Worm (Caenorhabditis elegans) whole organism, dauer: ENCODE measurements around the gene tra-2.
"Not testable (repeated sequence)": the region's sequence is repeated elsewhere in the genome, so short reads cannot be mapped to it uniquely, and the experiment has no call there.

Source experiments
- unc-62 ChIP-seq: sonication (generic microtip); optimal IDR thresholded peaks from 2 replicates; lab custom pipeline; 2017; ENCODE audit warnings: missing biosample characterization, missing genetic modification reagents, missing genetic modification characterization

tra-2 gene

ce11 chrII:6965573-6965972, at the start of gene tra-2:
TSS of gene tra-2 (minus strand) at chrII:6965673.
- no peak for TF ChIP-seq unc-62 (GFP tag; lab: Kevin White, UChicago)

DNA sequence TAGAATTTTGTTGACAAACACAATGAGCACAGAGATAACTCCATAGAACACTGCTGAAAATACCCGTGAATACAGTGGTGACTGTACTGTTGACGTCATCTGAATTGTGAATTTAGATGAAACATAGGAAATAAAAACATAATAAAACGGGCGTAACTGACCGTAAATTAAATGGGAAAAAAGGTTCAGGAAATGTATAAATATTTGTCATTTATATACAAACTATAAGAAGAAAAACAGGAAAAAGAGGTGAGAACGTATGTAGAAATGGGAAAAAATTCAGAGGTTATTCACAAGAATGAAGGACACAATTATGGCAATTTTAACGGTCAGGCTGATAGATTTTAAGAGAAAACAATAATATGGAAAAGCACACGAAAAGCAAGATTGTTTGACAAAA, 47.1 kb upstream of the tra-2 start, which contains the start of gene sqv-7:
Gene sqv-7, minus strand, starts transcription at position 101 of the 400 bp plus-strand sequence.
- no peak for TF ChIP-seq unc-62 (GFP tag; lab: Kevin White, UChicago)

ce11 chrII:7002956-7003357, 37.5 kb upstream of the tra-2 start:
- no peak for TF ChIP-seq unc-62 (GFP tag; lab: Kevin White, UChicago)

DNA sequence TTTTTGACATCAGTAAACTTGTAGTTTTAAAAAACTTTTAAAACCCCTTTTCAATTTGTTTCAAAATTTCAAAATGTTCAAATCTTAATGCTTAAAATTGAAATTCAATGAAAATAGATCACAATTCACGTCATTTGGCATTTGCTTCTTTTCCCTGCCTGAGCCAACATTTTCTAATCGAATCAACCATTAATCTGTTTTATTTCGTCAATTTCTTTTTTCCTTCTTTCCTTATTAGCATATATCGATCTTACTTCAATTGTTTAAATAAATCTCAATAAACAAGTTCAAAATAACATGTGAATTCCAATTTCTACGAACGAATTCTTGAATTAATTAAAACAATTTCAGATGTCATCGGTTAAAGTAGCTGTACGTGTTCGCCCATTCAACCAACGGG, 30.1 kb upstream of the tra-2 start:
- TF ChIP-seq unc-62 (GFP tag; lab: Kevin White, UChicago), result no peak

DNA sequence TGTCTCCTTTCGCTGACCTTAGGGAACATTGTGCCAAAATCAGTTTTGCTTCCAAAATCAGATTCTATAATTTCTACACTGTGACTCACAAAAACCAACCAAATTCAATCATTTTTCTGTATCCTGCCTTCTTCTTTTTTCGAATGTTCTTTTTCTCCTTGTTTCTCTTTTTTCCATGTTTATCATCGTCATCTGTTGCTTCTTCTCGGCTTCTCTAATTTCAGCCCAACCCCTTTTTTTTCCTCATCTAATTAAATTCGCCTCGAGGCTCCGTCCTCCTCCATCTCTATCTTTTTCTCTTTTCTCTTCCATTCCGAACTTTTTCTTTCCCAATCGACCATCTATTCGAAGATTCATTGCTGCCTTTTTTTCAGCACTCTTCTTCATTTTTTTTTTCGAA, 29.2 kb upstream of the tra-2 start, which contains the start of gene unc-104:
Gene unc-104, plus strand, starts transcription at position 311 of the 400 bp plus-strand sequence.
- TF ChIP-seq unc-62 (GFP tag; lab: Kevin White, UChicago), result no peak

DNA sequence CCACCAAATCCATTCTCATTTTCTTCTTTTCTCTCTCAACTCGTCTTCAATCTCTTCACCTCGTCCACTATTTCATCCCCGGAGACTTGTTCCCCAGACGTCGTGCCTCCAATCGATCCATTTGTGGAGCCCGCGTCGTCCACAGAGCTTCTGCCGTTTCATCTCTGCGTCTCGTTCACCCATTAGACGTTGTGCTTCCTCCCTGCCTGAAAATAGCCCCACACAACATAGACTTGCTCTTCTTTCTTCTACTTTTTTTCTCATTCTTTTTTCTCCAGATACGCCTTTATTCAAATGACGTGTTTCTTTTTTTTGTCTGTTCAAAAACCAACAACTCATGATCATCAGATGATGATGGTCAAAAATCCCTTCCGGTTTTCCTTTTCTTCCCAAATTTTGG, 27.5 kb upstream of the tra-2 start:
- no peak for TF ChIP-seq unc-62 (GFP tag; lab: Kevin White, UChicago)

- TF ChIP-seq unc-62 (GFP tag; lab: Kevin White, UChicago), result no peak
These were observed 24.4 kb upstream of the tra-2 start, which contains the start of gene C15F1.1 for ce11 chrII:6989830-6990287. TSS of gene C15F1.1 (plus strand) at chrII:6989880.

DNA sequence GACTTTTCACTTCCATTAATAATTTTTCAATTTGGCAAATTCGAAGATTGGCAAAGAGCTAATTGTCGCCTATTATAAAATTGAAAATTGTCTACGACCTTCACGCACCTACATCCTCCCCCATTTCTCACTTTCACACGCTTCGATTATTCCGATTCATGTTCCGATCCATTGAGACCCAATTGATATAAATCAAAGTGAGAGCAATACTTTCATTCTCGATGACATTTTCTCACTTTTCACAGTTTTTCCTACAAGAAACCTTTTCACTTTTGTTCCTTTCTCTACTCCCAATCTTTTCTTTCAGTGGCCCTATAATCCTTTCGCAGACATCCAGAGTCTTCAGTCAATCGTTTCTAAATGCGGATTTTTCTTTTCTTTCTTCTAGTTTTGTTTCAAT, 14.2 kb upstream of the tra-2 start, which contains the start of gene C15F1.2:
Gene C15F1.2, plus strand, starts transcription at position 308 of the 400 bp plus-strand sequence.
- no peak for TF ChIP-seq unc-62 (GFP tag; lab: Kevin White, UChicago)

- no peak for TF ChIP-seq unc-62 (GFP tag; lab: Kevin White, UChicago)
These were observed 13.4 kb upstream of the tra-2 start for ce11 chrII:6978908-6979307.

DNA sequence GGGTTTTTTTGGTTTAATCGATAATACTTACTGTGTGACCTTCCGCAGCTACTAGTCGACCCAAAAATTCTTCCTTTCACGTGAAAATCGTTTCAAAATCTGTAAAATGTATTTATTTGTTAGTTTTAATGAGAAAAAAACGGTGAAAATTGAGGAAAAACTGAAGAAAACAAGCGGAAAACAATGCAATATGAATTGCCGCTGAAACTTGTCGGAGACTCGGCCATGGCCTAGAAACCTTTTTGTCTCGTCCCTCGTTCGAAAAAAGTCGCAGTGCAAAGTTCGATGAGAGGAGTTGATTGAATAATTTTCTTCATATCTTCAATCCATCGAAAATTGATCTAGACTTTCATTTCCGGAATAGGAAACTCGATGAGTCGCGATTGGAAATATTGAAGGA, 12.3 kb upstream of the tra-2 start, which contains the start of gene C15F1.8:
Gene C15F1.8, minus strand, starts transcription at position 101 of the 400 bp plus-strand sequence.
- not testable (repeated sequence) for TF ChIP-seq unc-62 (GFP tag; lab: Kevin White, UChicago)

DNA sequence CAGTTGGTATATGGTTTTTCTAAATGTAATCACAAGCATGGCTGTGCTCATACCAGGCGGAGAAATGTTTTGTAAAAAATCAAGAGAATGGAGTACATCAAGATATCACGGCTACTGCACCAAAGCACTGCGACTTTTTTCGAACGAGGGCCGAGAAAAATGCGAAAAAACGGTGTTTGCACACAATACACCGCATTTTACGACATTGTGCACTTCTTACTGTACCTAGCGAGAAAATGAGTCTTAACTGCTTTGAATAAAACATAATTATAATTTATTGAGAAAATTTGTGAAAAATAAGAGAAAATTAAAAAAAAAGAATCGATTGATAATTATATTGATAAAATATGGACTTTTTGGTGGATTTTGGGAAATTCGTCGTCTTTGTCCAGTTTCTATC, 10.3 kb upstream of the tra-2 start:
- TF ChIP-seq unc-62 (GFP tag; lab: Kevin White, UChicago), result no peak

DNA sequence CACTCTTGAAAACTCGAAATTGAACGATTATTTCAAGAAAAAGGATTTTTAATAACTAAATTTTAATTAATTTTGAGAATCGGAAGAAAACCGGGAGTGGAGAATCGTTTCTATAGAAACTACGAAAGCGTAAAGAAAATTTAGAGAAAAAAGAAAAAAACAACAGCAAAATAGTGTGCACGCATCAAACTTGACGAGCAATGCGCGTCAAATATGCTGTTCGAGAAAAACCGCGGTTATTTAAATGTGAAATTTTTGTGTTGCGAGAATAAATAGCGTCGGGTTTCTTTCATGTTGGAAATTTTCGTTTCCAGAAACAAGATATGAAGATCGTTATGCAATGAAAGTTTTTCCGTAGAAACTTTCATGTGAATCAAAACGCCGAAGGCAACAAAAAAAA, 8.5 kb upstream of the tra-2 start:
- no peak for TF ChIP-seq unc-62 (GFP tag; lab: Kevin White, UChicago)

DNA sequence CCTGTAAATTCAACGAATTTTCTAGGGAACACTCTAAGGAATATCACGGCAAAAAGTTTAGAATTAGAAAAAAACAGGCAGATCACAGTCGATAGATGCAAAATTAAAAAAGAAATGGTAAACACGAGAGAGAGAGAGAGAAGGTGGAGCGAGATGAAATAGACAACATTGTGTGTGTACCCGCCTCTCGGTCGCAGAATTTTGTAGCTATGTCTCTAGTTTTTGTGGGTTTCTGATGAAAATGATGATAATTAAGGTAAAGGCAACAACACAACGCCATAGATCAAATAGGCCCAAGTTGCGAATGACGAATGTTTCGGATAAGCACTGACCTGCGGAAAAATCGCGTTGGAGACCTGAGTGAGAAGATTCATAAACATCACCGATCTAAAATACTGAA, 8.0 kb upstream of the tra-2 start, which contains the start of gene sod-1:
Gene sod-1, minus strand, starts transcription at position 387 of the 400 bp plus-strand sequence.
- TF ChIP-seq unc-62 (GFP tag; lab: Kevin White, UChicago), result no peak

DNA sequence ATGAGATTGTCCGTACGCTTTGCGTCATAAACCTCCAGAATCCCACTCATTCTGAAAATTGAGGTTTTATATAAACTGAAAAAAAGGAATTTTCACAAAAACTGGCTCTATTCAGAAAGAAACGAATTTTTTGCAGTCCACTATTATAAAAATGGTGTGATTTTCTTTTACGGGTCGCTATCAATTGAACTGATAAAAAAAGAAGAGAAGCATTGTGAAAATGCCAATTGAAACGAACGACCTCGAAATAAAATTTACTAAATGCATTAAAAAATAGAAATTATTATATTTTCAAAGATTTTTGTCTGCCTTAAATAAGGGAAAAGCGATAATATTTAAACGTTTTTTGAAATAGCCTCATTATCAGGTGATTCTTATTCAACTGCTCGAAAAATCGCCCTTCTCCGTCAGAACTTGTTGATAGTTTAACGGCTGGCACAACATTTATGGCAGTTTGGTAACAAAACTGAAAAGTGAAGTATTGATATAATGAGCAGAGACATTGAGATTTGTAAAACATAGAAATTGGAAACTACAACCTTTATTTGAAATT, 6.8 kb upstream of the tra-2 start, which contains the start of gene art-1:
Gene art-1, minus strand, starts transcription at position 51 of the 553 bp plus-strand sequence.
- no peak for TF ChIP-seq unc-62 (GFP tag; lab: Kevin White, UChicago)

DNA sequence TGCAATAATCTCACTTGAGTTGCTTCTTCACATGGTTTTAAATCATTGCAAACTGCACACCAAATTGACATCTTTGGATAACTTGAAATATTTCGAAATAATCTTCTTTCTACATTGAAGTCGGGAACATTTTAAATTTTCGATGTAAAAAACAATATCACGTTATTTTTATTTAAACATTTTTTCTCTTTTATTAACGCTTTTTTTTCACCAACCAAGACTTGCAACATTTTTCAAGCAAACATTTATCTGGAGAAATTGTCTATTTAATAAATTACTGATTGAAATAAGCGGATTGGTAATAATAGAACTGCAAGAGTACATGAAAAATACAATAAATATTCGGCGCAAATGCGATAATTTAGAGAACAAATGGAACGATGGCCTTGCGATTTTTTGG, 5.0 kb upstream of the tra-2 start, which contains the start of gene C15F1.5:
Gene C15F1.5, minus strand, starts transcription at position 101 of the 400 bp plus-strand sequence.
- no peak for TF ChIP-seq unc-62 (GFP tag; lab: Kevin White, UChicago)

DNA sequence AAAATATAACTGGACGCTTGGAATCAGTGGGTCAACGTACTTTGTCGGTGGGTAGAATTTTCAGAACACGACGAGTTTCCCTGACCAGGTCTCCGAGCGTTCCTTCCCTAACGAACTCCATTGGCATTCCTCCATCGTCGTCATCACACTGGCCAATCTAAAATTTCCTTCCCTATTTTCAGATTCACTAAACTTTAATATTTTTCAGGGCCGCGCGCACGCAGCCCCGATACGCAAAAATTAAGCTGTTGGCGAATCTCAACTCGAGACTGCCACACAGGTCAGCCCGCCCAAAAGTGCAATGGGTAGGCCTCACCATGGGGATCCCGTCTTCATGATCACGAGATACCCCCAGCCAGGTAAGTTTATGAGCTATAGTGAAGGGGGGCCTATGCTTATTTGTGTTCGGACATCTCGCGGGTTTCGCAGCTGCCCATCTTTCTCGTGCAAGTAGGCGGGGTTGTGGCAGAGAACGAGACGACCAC, 2.8 kb upstream of the tra-2 start:
- TF ChIP-seq unc-62 (GFP tag; lab: Kevin White, UChicago), result no peak

DNA sequence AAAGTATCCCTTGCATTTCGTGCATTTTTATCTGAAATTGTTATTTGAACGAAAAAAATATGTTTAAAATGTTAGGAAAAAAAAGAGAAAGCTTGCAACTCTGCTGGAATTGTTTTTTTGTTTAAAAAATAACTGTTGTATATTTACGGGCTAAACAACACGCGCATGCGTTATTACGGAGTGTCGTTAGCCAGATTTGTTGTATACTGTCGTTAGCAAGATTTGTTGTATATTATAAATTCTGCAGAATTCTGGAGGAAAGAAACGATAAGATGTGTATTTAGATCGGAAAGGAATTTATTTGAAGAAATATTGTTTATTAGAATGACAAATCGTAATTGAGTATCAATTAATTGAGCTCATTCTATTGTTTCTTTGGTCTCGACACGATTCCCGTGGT, 2.1 kb upstream of the tra-2 start, which contains the start of gene eif-2Bgamma:
Gene eif-2Bgamma, minus strand, starts transcription at position 31 of the 400 bp plus-strand sequence.
- no peak for TF ChIP-seq unc-62 (GFP tag; lab: Kevin White, UChicago)
